Worm (Caenorhabditis elegans) whole organism, L2 larva: ENCODE results near the gene str-71.

Experiments
- F13H6.1 ChIP-seq: sonication (generic microtip); optimal IDR thresholded peaks from 2 replicates; lab custom pipeline; 2016; ENCODE audit warnings: missing genetic modification characterization, missing compliant biosample characterization
- R02D3.7 ChIP-seq: fragments of 150-350 bp; optimal IDR thresholded peaks from 2 replicates; lab custom pipeline; 2014; ENCODE audit warnings: missing biosample characterization, missing genetic modification characterization
- Y55F3AM.14 ChIP-seq: fragments of 200-800 bp; sonication (Bioruptor generic); optimal IDR thresholded peaks from 2 replicates; lab custom pipeline; 2018; ENCODE audit warnings: mild to moderate bottlenecking, missing genetic modification characterization, missing compliant biosample characterization
- aly-2 ChIP-seq: fragments of 150-350 bp; optimal IDR thresholded peaks from 2 replicates; lab custom pipeline; 2014; ENCODE audit warnings: missing biosample characterization, missing genetic modification characterization
- ama-1 ChIP-seq: fragments of 150-350 bp; optimal IDR thresholded peaks from 2 replicates; lab custom pipeline; 2018; ENCODE audit warnings: inconsistent platforms
- blmp-1 ChIP-seq: sonication (generic microtip); optimal IDR thresholded peaks from 2 replicates; lab custom pipeline; 2017; ENCODE audit warnings: missing genetic modification characterization, mild to moderate bottlenecking, missing compliant biosample characterization, antibody characterized with exemption, moderate library complexity; ENCODE audit not compliant: insufficient read depth
- ceh-16 ChIP-seq: fragments of 150-350 bp; optimal IDR thresholded peaks from 2 replicates; lab custom pipeline; 2014; ENCODE audit warnings: missing biosample characterization, missing genetic modification characterization
- crh-2 ChIP-seq: sonication (generic microtip); optimal IDR thresholded peaks from 2 replicates; lab custom pipeline; 2017; ENCODE audit warnings: missing biosample characterization, missing genetic modification characterization
- dmd-4 ChIP-seq: sonication (generic microtip); optimal IDR thresholded peaks from 2 replicates; lab custom pipeline; 2017; ENCODE audit warnings: missing biosample characterization, missing genetic modification characterization
- egl-27 ChIP-seq: sonication (generic microtip); optimal IDR thresholded peaks from 3 replicates; lab custom pipeline; 2017; ENCODE audit warnings: missing biosample characterization, missing genetic modification reagents, missing genetic modification characterization
- elt-3 ChIP-seq: sonication (generic microtip); optimal IDR thresholded peaks from 2 replicates; lab custom pipeline; 2017; ENCODE audit warnings: missing biosample characterization, missing genetic modification characterization
- fos-1 ChIP-seq: fragments of 150-350 bp; optimal IDR thresholded peaks from 2 replicates; lab custom pipeline; 2014; ENCODE audit warnings: missing biosample characterization, missing genetic modification characterization
- gmeb-1 ChIP-seq: fragments of 150-350 bp; optimal IDR thresholded peaks from 2 replicates; lab custom pipeline; 2014; ENCODE audit warnings: missing biosample characterization, missing genetic modification characterization
- lin-11 ChIP-seq: fragments of 150-350 bp; sonication (generic microtip); optimal IDR thresholded peaks from 2 replicates; lab custom pipeline; 2014; ENCODE audit warnings: missing biosample characterization, missing genetic modification characterization, inconsistent platforms, mixed read lengths
- lin-39 ChIP-seq: fragments of 150-350 bp; optimal IDR thresholded peaks from 2 replicates; lab custom pipeline; 2014; ENCODE audit warnings: missing biosample characterization, missing genetic modification reagents, missing genetic modification characterization
- mbf-1 ChIP-seq: sonication (generic microtip); optimal IDR thresholded peaks from 2 replicates; lab custom pipeline; 2017; ENCODE audit warnings: missing biosample characterization, missing genetic modification characterization
- mdl-1 ChIP-seq, 2 experiments: fragments of 150-350 bp in 1 of 2; sonication (generic microtip) in 1 of 2; optimal IDR thresholded peaks; 2 replicates each; lab custom pipeline; 2017; ENCODE audit warnings: missing biosample characterization in 2 of 2, missing genetic modification characterization in 2 of 2
- nhr-10 ChIP-seq: sonication (generic microtip); optimal IDR thresholded peaks from 2 replicates; lab custom pipeline; 2017; ENCODE audit warnings: missing biosample characterization, missing genetic modification characterization
- nhr-11 ChIP-seq: fragments of 150-350 bp; optimal IDR thresholded peaks from 2 replicates; lab custom pipeline; 2014; ENCODE audit warnings: missing biosample characterization, missing genetic modification characterization
- nhr-129 ChIP-seq: fragments of 150-350 bp; optimal IDR thresholded peaks from 2 replicates; lab custom pipeline; 2014; ENCODE audit warnings: missing biosample characterization, missing genetic modification characterization
- nhr-21 ChIP-seq: fragments of 150-350 bp; optimal IDR thresholded peaks from 2 replicates; lab custom pipeline; 2014; ENCODE audit warnings: missing biosample characterization, missing genetic modification characterization
- nhr-237 ChIP-seq: fragments of 150-350 bp; optimal IDR thresholded peaks from 2 replicates; lab custom pipeline; 2014; ENCODE audit warnings: missing biosample characterization, missing genetic modification characterization
- peb-1 ChIP-seq: fragments of 150-350 bp; optimal IDR thresholded peaks from 2 replicates; lab custom pipeline; 2014; ENCODE audit warnings: missing biosample characterization, missing genetic modification characterization
- sem-4 ChIP-seq: fragments of 150-350 bp; optimal IDR thresholded peaks from 2 replicates; lab custom pipeline; 2014; ENCODE audit warnings: missing biosample characterization, missing genetic modification reagents, missing genetic modification characterization
- sma-3 ChIP-seq: sonication (generic microtip); optimal IDR thresholded peaks from 2 replicates; lab custom pipeline; 2016; ENCODE audit warnings: missing genetic modification reagents, missing genetic modification characterization, missing compliant biosample characterization
- sma-9 ChIP-seq, 2 experiments: fragments of 150-350 bp in 1 of 2; sonication (generic microtip) in 1 of 2; optimal IDR thresholded peaks; 2 replicates each; lab custom pipeline; 2014 to 2016; ENCODE audit warnings: missing genetic modification characterization in 2 of 2, mild to moderate bottlenecking in 1 of 2, missing biosample characterization in 1 of 2, missing compliant biosample characterization in 1 of 2, missing genetic modification reagents in 1 of 2, moderate library complexity in 1 of 2
- unc-39 ChIP-seq: fragments of 150-350 bp; optimal IDR thresholded peaks from 2 replicates; lab custom pipeline; 2014; ENCODE audit warnings: missing biosample characterization, missing genetic modification characterization
- unc-62 ChIP-seq: fragments of 150-350 bp; optimal IDR thresholded peaks from 2 replicates; lab custom pipeline; 2014; ENCODE audit warnings: missing biosample characterization, missing genetic modification reagents, missing genetic modification characterization
- zag-1 ChIP-seq: fragments of 150-350 bp; optimal IDR thresholded peaks from 2 replicates; lab custom pipeline; 2014; ENCODE audit warnings: missing biosample characterization, missing genetic modification characterization
- ztf-1 ChIP-seq: fragments of 200-800 bp; sonication (Bioruptor generic); conservative IDR thresholded peaks from 2 replicates; pipeline ENCODE4 v1.3.6; 2022; ENCODE audit warnings: missing genetic modification characterization, missing compliant biosample characterization
- ztf-11 ChIP-seq: sonication (generic microtip); optimal IDR thresholded peaks from 2 replicates; lab custom pipeline; 2017; ENCODE audit warnings: missing biosample characterization, missing genetic modification characterization
- ztf-4 ChIP-seq: fragments of 150-350 bp; optimal IDR thresholded peaks from 2 replicates; lab custom pipeline; 2014; ENCODE audit warnings: missing biosample characterization, missing genetic modification characterization

The str-71 gene

ce11 chrV:15442384-15442783 lies 16.6 kb downstream of the str-71 start:
- TF ChIP-seq ama-1 (lab: Kevin White, UChicago) (no peak), Y55F3AM.14 (no peak), lin-11 (tag; lab: Kevin White, UChicago) (no peak), crh-2 (tag; lab: Kevin White, UChicago) (no peak), ztf-11 (tag; lab: Kevin White, UChicago) (no peak)

ce11 chrV:15436133-15436532 lies 22.9 kb downstream of the str-71 start:
- TF ChIP-seq fos-1 (tag; lab: Kevin White, UChicago), result peak; percentile 98
- TF ChIP-seq ztf-11 (tag; lab: Kevin White, UChicago), result no peak
- peak; percentile 57 for TF ChIP-seq sma-9 (GFP tag; optimal IDR thresholded peaks at IDR 0.05; lab: Kevin White, UChicago)
- TF ChIP-seq sma-9 (tag; optimal IDR thresholded peaks at IDR 0.05; lab: Kevin White, UChicago), result no peak

- peak; percentile 68 for TF ChIP-seq fos-1 (tag; lab: Kevin White, UChicago)
- no peak for TF ChIP-seq nhr-10 (tag; lab: Kevin White, UChicago)
- TF ChIP-seq nhr-11 (tag; lab: Kevin White, UChicago), result no peak
Observed at ce11 chrV:15434647-15435046, 24.3 kb downstream of the str-71 start.

ce11 chrV:15432457-15432856 lies 26.5 kb downstream of the str-71 start, which contains the start of gene T26H5.8:
TSS of gene T26H5.8 (minus strand) at chrV:15432726.
- TF ChIP-seq ceh-16 (tag; lab: Kevin White, UChicago), result no peak
- TF ChIP-seq egl-27 (tag; lab: Kevin White, UChicago), result no peak
- no peak for TF ChIP-seq sem-4 (tag; lab: Kevin White, UChicago)
- no peak for TF ChIP-seq nhr-237 (tag; lab: Kevin White, UChicago)
- TF ChIP-seq ztf-4 (tag; lab: Kevin White, UChicago), result no peak
- no peak for TF ChIP-seq lin-39 (tag; lab: Kevin White, UChicago)
- TF ChIP-seq blmp-1 (tag; lab: Kevin White, UChicago), result no peak
- TF ChIP-seq sma-3 (GFP tag; lab: Kevin White, UChicago), result no peak
- peak; percentile 43 for TF ChIP-seq gmeb-1 (tag; lab: Kevin White, UChicago)
- TF ChIP-seq fos-1 (tag; lab: Kevin White, UChicago), result peak; percentile 74
- TF ChIP-seq mdl-1 (tag; optimal IDR thresholded peaks at IDR 0.05; lab: Kevin White, UChicago), result no peak
- TF ChIP-seq F13H6.1 (tag; lab: Kevin White, UChicago), result no peak
- TF ChIP-seq unc-62 (GFP tag; lab: Kevin White, UChicago), result no peak
- TF ChIP-seq dmd-4, result no peak
- TF ChIP-seq unc-39, result no peak
- TF ChIP-seq R02D3.7 (tag; lab: Kevin White, UChicago), result no peak

- TF ChIP-seq egl-27 (tag; lab: Kevin White, UChicago) (no peak), zag-1 (no peak), nhr-11 (tag; lab: Kevin White, UChicago) (no peak), peb-1 (tag; lab: Kevin White, UChicago) (no peak), unc-39 (peak; percentile 70)
- TF ChIP-seq, all 48 proteins: peak for 1
Observed at ce11 chrV:15431322-15432052, 27.5 kb downstream of the str-71 start.

ce11 chrV:15426944-15427343 lies 32.0 kb downstream of the str-71 start, which contains the start of gene fbxa-209:
TSS of gene fbxa-209 (minus strand) at chrV:15427044.
- no peak for TF ChIP-seq ceh-16 (tag; lab: Kevin White, UChicago)
- TF ChIP-seq mbf-1 (tag; lab: Kevin White, UChicago), result no peak
- no peak for TF ChIP-seq gmeb-1 (tag; lab: Kevin White, UChicago)
- no peak for TF ChIP-seq unc-39
- no peak for TF ChIP-seq nhr-129
- no peak for TF ChIP-seq elt-3 (tag; lab: Kevin White, UChicago)
- TF ChIP-seq mdl-1 (tag; optimal IDR thresholded peaks at IDR 0.05; lab: Kevin White, UChicago), result no peak
- no peak for TF ChIP-seq ztf-1 (GFP tag; lab: Robert Waterston, UW)
- no peak for TF ChIP-seq zag-1
- no peak for TF ChIP-seq unc-62 (GFP tag; lab: Kevin White, UChicago)
- no peak for TF ChIP-seq F13H6.1 (tag; lab: Kevin White, UChicago)
- TF ChIP-seq sma-9 (GFP tag; optimal IDR thresholded peaks at IDR 0.05; lab: Kevin White, UChicago), result no peak
- no peak for TF ChIP-seq sma-9 (tag; optimal IDR thresholded peaks at IDR 0.05; lab: Kevin White, UChicago)
- TF ChIP-seq nhr-21 (tag; lab: Kevin White, UChicago), result no peak
- TF ChIP-seq aly-2 (tag; lab: Kevin White, UChicago), result no peak
- no peak for TF ChIP-seq lin-39 (tag; lab: Kevin White, UChicago)
- TF ChIP-seq, all 48 proteins: peak for 0
